Worm (Caenorhabditis elegans): Measurements from ENCODE around the gene F45H10.2.

DNA sequence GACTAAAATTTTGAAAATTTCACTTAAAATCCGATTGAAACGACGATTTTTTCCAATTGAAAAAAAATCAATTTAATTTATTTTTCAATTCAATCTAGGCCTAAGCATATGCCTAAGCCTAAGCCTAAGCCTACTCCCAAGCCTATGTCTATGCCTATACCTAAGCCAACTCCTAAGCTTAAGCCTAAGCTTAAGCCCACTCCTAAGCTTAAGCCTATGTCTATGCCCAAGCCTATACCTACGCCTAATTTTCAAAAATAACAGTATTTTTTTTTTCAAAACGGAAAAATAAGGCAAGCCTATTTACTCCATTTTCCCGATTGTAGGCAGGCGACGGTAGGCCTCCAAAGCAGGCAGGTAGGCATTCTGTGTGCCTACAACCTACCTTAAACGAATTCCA is 48.5 kb downstream of the F45H10.2 start:
- TF ChIP-seq unc-62 (GFP tag; optimal IDR thresholded peaks at IDR 0.05) (no peak), pag-3 (tag; optimal IDR thresholded peaks at IDR 0.05; ENCODE audit: borderline replicate concordance, insufficient read depth) (no peak), lsy-2 (tag; optimal IDR thresholded peaks at IDR 0.05) (no peak), nhr-77 (tag; optimal IDR thresholded peaks at IDR 0.05) (no peak), ztf-11 (tag; optimal IDR thresholded peaks at IDR 0.05) (no peak), ces-1 (GFP tag; optimal IDR thresholded peaks at IDR 0.05) (no peak)

Measured in whole organism, L1 larva.